Worm (Caenorhabditis elegans) whole organism, mixed stage, embryonic: ENCODE measurements around the gene srt-16.

Experiments
- blmp-1 ChIP-seq: fragments of 150-350 bp; optimal IDR thresholded peaks from 2 replicates; lab custom pipeline; 2014; ENCODE audit warnings: missing biosample characterization, missing genetic modification characterization
- ceh-83 ChIP-seq: fragments of 200-800 bp; sonication (Bioruptor generic); optimal IDR thresholded peaks from 2 replicates; lab custom pipeline; 2018; ENCODE audit warnings: mild to moderate bottlenecking, missing genetic modification characterization, missing compliant biosample characterization
- cnd-1 ChIP-seq: fragments of 200-800 bp; sonication (Bioruptor generic); optimal IDR thresholded peaks from 2 replicates; lab custom pipeline; 2018; ENCODE audit warnings: mild to moderate bottlenecking, missing genetic modification characterization, missing compliant biosample characterization
- drap-1 ChIP-seq: fragments of 200-800 bp; sonication (Bioruptor generic); optimal IDR thresholded peaks from 3 replicates; lab custom pipeline; 2018; ENCODE audit warnings: mild to moderate bottlenecking, missing genetic modification characterization, missing compliant biosample characterization
- elt-1 ChIP-seq: sonication (generic microtip); optimal IDR thresholded peaks from 2 replicates; lab custom pipeline; 2017; ENCODE audit warnings: missing genetic modification characterization, mild to moderate bottlenecking, missing compliant biosample characterization, antibody characterized with exemption, moderate library complexity, borderline replicate concordance; ENCODE audit not compliant: insufficient read depth
- hlh-1 ChIP-seq: fragments of 150-350 bp; optimal IDR thresholded peaks from 2 replicates; lab custom pipeline; 2014; ENCODE audit warnings: missing biosample characterization, missing genetic modification reagents, missing genetic modification characterization
- lin-13 ChIP-seq: fragments of 150-350 bp; optimal IDR thresholded peaks from 2 replicates; lab custom pipeline; 2014; ENCODE audit warnings: missing biosample characterization, missing genetic modification characterization
- lsy-2 ChIP-seq: fragments of 150-350 bp; optimal IDR thresholded peaks from 2 replicates; lab custom pipeline; 2014; ENCODE audit warnings: missing biosample characterization, missing genetic modification characterization
- mep-1 ChIP-seq: fragments of 150-350 bp; optimal IDR thresholded peaks from 2 replicates; lab custom pipeline; 2017; ENCODE audit warnings: missing biosample characterization, missing genetic modification reagents, missing genetic modification characterization, inconsistent platforms
- nhr-12 ChIP-seq: fragments of 150-350 bp; optimal IDR thresholded peaks from 2 replicates; lab custom pipeline; 2014; ENCODE audit warnings: missing biosample characterization, missing genetic modification characterization
- nhr-2 ChIP-seq: fragments of 150-350 bp; optimal IDR thresholded peaks from 2 replicates; lab custom pipeline; 2014; ENCODE audit warnings: missing biosample characterization, missing genetic modification characterization
- sptf-1 ChIP-seq: sonication (generic microtip); optimal IDR thresholded peaks from 2 replicates; lab custom pipeline; 2017; ENCODE audit warnings: mild to moderate bottlenecking, missing genetic modification characterization, moderate library complexity, missing compliant biosample characterization
- unc-39 ChIP-seq: fragments of 150-350 bp; optimal IDR thresholded peaks from 2 replicates; lab custom pipeline; 2014; ENCODE audit warnings: missing biosample characterization, missing genetic modification characterization
- unc-62 ChIP-seq: fragments of 150-350 bp; optimal IDR thresholded peaks from 2 replicates; lab custom pipeline; 2014; ENCODE audit warnings: missing biosample characterization, missing genetic modification reagents, missing genetic modification characterization

DNA sequence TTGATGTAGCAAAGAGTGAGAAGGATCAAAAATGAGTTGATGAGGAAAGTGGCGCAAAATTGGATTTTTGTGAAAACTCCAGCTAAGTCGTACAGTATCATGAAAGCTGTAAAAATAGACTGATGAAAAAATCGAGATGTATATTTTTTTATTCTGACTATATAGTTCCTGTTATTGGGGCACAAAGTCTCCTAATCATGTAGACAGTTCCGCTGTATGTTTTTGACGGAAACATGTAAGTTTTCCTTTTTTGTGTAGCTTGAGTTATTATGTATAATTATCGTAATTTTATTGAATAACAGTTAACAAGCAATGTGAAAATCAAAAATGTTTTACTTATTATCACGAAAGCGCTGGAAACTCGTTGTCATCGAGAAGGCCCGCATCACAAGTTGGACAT lies 43.1 kb upstream of the srt-16 start, which contains the start of gene str-68:
- TF ChIP-seq lin-13 (no peak), ceh-83 (GFP tag; lab: Kevin White, UChicago) (no peak), sptf-1 (tag; lab: Kevin White, UChicago) (no peak), elt-1 (no peak), hlh-1 (no peak), nhr-12 (no peak), drap-1 (GFP tag; lab: Kevin White, UChicago) (no peak), blmp-1 (tag; lab: Kevin White, UChicago) (no peak), cnd-1 (tag; lab: Kevin White, UChicago) (no peak), mep-1 (tag; lab: Kevin White, UChicago) (no peak), unc-39 (tag; lab: Kevin White, UChicago) (no peak), unc-62 (no peak), nhr-2 (no peak), lsy-2 (tag; lab: Kevin White, UChicago) (no peak)
